Fruit fly (Drosophila melanogaster) whole organism, prepupa: Measurements from ENCODE around the gene CG13097.

Experiments
- CG32006 ChIP-seq: fragments of 200-800 bp; sonication (Bioruptor generic); optimal IDR thresholded peaks from 3 replicates; lab custom pipeline; 2017; ENCODE audit warnings: missing biosample characterization, mild to moderate bottlenecking, missing genetic modification characterization
- CG8119 ChIP-seq: fragments of 200-800 bp; sonication (Bioruptor generic); IDR thresholded peaks from 3 replicates; pipeline ENCODE4 v1.3.6; 2022; ENCODE audit warnings: missing biosample characterization, missing genetic modification characterization
- Eip78C ChIP-seq: fragments of 200-800 bp; sonication (Bioruptor generic); peaks from one replicate; lab custom pipeline; 2016; ENCODE audit warnings: missing biosample characterization, missing genetic modification characterization
- Ets21C ChIP-seq: fragments of 200-800 bp; sonication (Bioruptor generic); optimal IDR thresholded peaks from 3 replicates; lab custom pipeline; 2016; ENCODE audit warnings: missing biosample characterization, missing genetic modification characterization
- Hr39 ChIP-seq: fragments of 200-800 bp; sonication (Bioruptor generic); optimal IDR thresholded peaks from 2 replicates; lab custom pipeline; 2016; ENCODE audit warnings: missing biosample characterization, missing genetic modification characterization
- Sox102F ChIP-seq: fragments of 200-800 bp; sonication (Bioruptor generic); optimal IDR thresholded peaks from 2 replicates; lab custom pipeline; 2016; ENCODE audit warnings: missing biosample characterization, mild to moderate bottlenecking, missing genetic modification characterization
- acj6 ChIP-seq: fragments of 200-800 bp; sonication (Bioruptor generic); optimal IDR thresholded peaks from 3 replicates; lab custom pipeline; 2016; ENCODE audit warnings: missing biosample characterization, missing genetic modification characterization
- esn ChIP-seq: fragments of 200-800 bp; sonication (Bioruptor generic); optimal IDR thresholded peaks from 2 replicates; lab custom pipeline; 2016; ENCODE audit warnings: missing biosample characterization, mild to moderate bottlenecking, missing genetic modification characterization, moderate library complexity
- fd59A ChIP-seq: fragments of 200-800 bp; sonication (Bioruptor generic); optimal IDR thresholded peaks from 2 replicates; lab custom pipeline; 2017; ENCODE audit warnings: missing biosample characterization, mild to moderate bottlenecking, missing genetic modification characterization, missing genetic modification reagents
- fkh ChIP-seq: fragments of 200-800 bp; sonication (Bioruptor generic); optimal IDR thresholded peaks from 3 replicates; lab custom pipeline; 2017; ENCODE audit warnings: missing biosample characterization, mild to moderate bottlenecking, missing genetic modification characterization, moderate library complexity
- lz ChIP-seq: fragments of 200-800 bp; sonication (Bioruptor generic); optimal IDR thresholded peaks from 3 replicates; lab custom pipeline; 2016; ENCODE audit warnings: missing biosample characterization, missing genetic modification characterization
- net ChIP-seq: fragments of 200-800 bp; sonication (Bioruptor generic); optimal IDR thresholded peaks from 3 replicates; lab custom pipeline; 2016; ENCODE audit warnings: missing biosample characterization, missing genetic modification characterization

dm6 chr2L:8542234-8542572, 27.5 kb upstream of the CG13097 start:
- TF ChIP-seq net (GFP tag; lab: Kevin White, UChicago) (no peak), Ets21C (GFP tag; lab: Kevin White, UChicago) (no peak), CG32006 (GFP tag; lab: Kevin White, UChicago) (no peak), fd59A (GFP tag; lab: Kevin White, UChicago) (no peak), Sox102F (GFP tag; lab: Kevin White, UChicago) (no peak), Eip78C (no peak), lz (GFP tag; lab: Kevin White, UChicago) (no peak), fkh (GFP tag; lab: Kevin White, UChicago) (no peak), acj6 (no peak), Hr39 (GFP tag; lab: Kevin White, UChicago) (no peak), CG8119 (GFP tag; lab: Robert Waterston, UW) (no peak), esn (no peak)
